Worm (Caenorhabditis elegans) whole organism, L1 larva: Measurements from ENCODE around the gene sea-1.

Experiments
- C04F5.9 ChIP-seq: sonication (generic microtip); optimal IDR thresholded peaks from 2 replicates; lab custom pipeline; 2016; ENCODE audit warnings: missing genetic modification characterization, missing compliant biosample characterization
- C34B4.2 ChIP-seq: sonication (generic microtip); optimal IDR thresholded peaks from 2 replicates; lab custom pipeline; 2017; ENCODE audit warnings: mild to moderate bottlenecking, missing genetic modification characterization, missing compliant biosample characterization
- Y116A8C.19 ChIP-seq: sonication (generic microtip); optimal IDR thresholded peaks from 2 replicates; lab custom pipeline; 2016; ENCODE audit warnings: missing compliant biosample characterization, missing genetic modification characterization, borderline replicate concordance
- aha-1 ChIP-seq: fragments of 150-350 bp; optimal IDR thresholded peaks from 2 replicates; lab custom pipeline; 2014; ENCODE audit warnings: missing biosample characterization, missing genetic modification characterization
- alr-1 ChIP-seq: fragments of 200-800 bp; sonication (Bioruptor generic); optimal IDR thresholded peaks from 2 replicates; lab custom pipeline; 2018; ENCODE audit warnings: borderline replicate concordance, mild to moderate bottlenecking, missing genetic modification characterization, missing compliant biosample characterization
- aly-2 ChIP-seq: fragments of 150-350 bp; optimal IDR thresholded peaks from 2 replicates; lab custom pipeline; 2014; ENCODE audit warnings: missing biosample characterization, missing genetic modification characterization
- blmp-1 ChIP-seq: fragments of 150-350 bp; optimal IDR thresholded peaks from 2 replicates; lab custom pipeline; 2014; ENCODE audit warnings: missing biosample characterization, missing genetic modification characterization
- dsc-1 ChIP-seq: sonication (generic microtip); optimal IDR thresholded peaks from 2 replicates; lab custom pipeline; 2016; ENCODE audit warnings: mild to moderate bottlenecking, missing genetic modification characterization, missing compliant biosample characterization
- efl-1 ChIP-seq, 4 experiments: fragments of 150-350 bp; optimal IDR thresholded peaks in 3 of 4; peaks in 1 of 4; 1 replicate in 1 of 4; 2 replicates in 3 of 4; lab custom pipeline; 2014; ENCODE audit warnings: missing biosample characterization in 2 of 4, missing genetic modification characterization in 2 of 4, missing genetic modification reagents in 2 of 4
- egl-13 ChIP-seq: sonication (generic microtip); optimal IDR thresholded peaks from 2 replicates; lab custom pipeline; 2016; ENCODE audit warnings: missing genotype, missing genetic modification reagents, missing genetic modification characterization, missing compliant biosample characterization
- egl-27 ChIP-seq, 2 experiments: fragments of 150-350 bp in 1 of 2; sonication (generic microtip); optimal IDR thresholded peaks; 3 replicates each; lab custom pipeline; 2017 to 2018; ENCODE audit warnings: missing biosample characterization in 2 of 2, missing genetic modification characterization in 2 of 2, missing genetic modification reagents in 2 of 2
- elt-3 ChIP-seq, 6 experiments: fragments of 150-350 bp in 1 of 6; sonication (generic microtip); optimal IDR thresholded peaks; 2 replicates each; lab custom pipeline; 2017 to 2018; ENCODE audit warnings: missing biosample characterization in 6 of 6, missing genetic modification characterization in 6 of 6, inconsistent platforms in 1 of 6
- fkh-8 ChIP-seq: sonication (generic microtip); optimal IDR thresholded peaks from 2 replicates; lab custom pipeline; 2016; ENCODE audit warnings: mild to moderate bottlenecking, missing genetic modification characterization, missing compliant biosample characterization
- hlh-4 ChIP-seq: sonication (generic microtip); optimal IDR thresholded peaks from 2 replicates; lab custom pipeline; 2016; ENCODE audit warnings: mild to moderate bottlenecking, missing genetic modification characterization, missing compliant biosample characterization
- isw-1 ChIP-seq: fragments of 200-800 bp; sonication (Bioruptor generic); IDR thresholded peaks from 2 replicates; pipeline ENCODE4 v1.3.6; 2022; ENCODE audit warnings: missing genetic modification characterization, missing compliant biosample characterization
- lin-13 ChIP-seq: fragments of 150-350 bp; optimal IDR thresholded peaks from 2 replicates; lab custom pipeline; 2014; ENCODE audit warnings: missing biosample characterization, missing genetic modification reagents, missing genetic modification characterization
- lin-14 ChIP-seq: fragments of 200-800 bp; sonication (Bioruptor generic); optimal IDR thresholded peaks from 2 replicates; lab custom pipeline; 2018; ENCODE audit warnings: mild to moderate bottlenecking, missing genetic modification characterization, moderate library complexity, missing compliant biosample characterization
- lin-15B ChIP-seq: fragments of 150-350 bp; sonication (generic microtip); optimal IDR thresholded peaks from 3 replicates; lab custom pipeline; 2014; ENCODE audit warnings: missing biosample characterization, missing genetic modification characterization
- lir-3 ChIP-seq: sonication (generic microtip); optimal IDR thresholded peaks from 2 replicates; lab custom pipeline; 2016; ENCODE audit warnings: mild to moderate bottlenecking, missing genetic modification characterization, moderate library complexity, missing compliant biosample characterization; ENCODE audit not compliant: poor library complexity
- lsy-2 ChIP-seq, 2 experiments: fragments of 150-350 bp; optimal IDR thresholded peaks; 2 replicates each; lab custom pipeline; 2014; ENCODE audit warnings: missing biosample characterization in 2 of 2, missing genetic modification characterization in 2 of 2
- mef-2 ChIP-seq: fragments of 150-350 bp; optimal IDR thresholded peaks from 2 replicates; lab custom pipeline; 2014; ENCODE audit warnings: missing biosample characterization, missing genetic modification characterization
- nhr-12 ChIP-seq: sonication (generic microtip); optimal IDR thresholded peaks from 2 replicates; lab custom pipeline; 2017; ENCODE audit warnings: missing biosample characterization, missing genetic modification characterization
- nhr-20 ChIP-seq: sonication (generic microtip); optimal IDR thresholded peaks from 2 replicates; lab custom pipeline; 2016; ENCODE audit warnings: mild to moderate bottlenecking, missing genetic modification characterization, missing compliant biosample characterization
- nhr-28 ChIP-seq: fragments of 150-350 bp; optimal IDR thresholded peaks from 2 replicates; lab custom pipeline; 2014; ENCODE audit warnings: missing biosample characterization, missing genetic modification characterization
- nhr-71 ChIP-seq: sonication (generic microtip); optimal IDR thresholded peaks from 2 replicates; lab custom pipeline; 2016; ENCODE audit warnings: mild to moderate bottlenecking, missing genetic modification characterization, moderate library complexity, missing compliant biosample characterization
- nhr-76 ChIP-seq: sonication (generic microtip); optimal IDR thresholded peaks from 2 replicates; lab custom pipeline; 2017; ENCODE audit warnings: missing biosample characterization, missing genetic modification characterization
- nhr-90 ChIP-seq: sonication (generic microtip); optimal IDR thresholded peaks from 2 replicates; lab custom pipeline; 2016; ENCODE audit warnings: mild to moderate bottlenecking, missing genetic modification characterization, missing compliant biosample characterization; ENCODE audit not compliant: poor library complexity
- rnt-1 ChIP-seq: sonication (generic microtip); optimal IDR thresholded peaks from 2 replicates; lab custom pipeline; 2016; ENCODE audit warnings: mild to moderate bottlenecking, missing genetic modification characterization, moderate library complexity, missing compliant biosample characterization
- skn-1 ChIP-seq: fragments of 150-350 bp; optimal IDR thresholded peaks from 2 replicates; lab custom pipeline; 2014; ENCODE audit warnings: missing biosample characterization, missing genetic modification characterization
- snpc-4 ChIP-seq: fragments of 150-350 bp; optimal IDR thresholded peaks from 2 replicates; lab custom pipeline; 2014; ENCODE audit warnings: missing biosample characterization, missing genetic modification characterization
- sox-4 ChIP-seq: sonication (generic microtip); optimal IDR thresholded peaks from 2 replicates; lab custom pipeline; 2016; ENCODE audit warnings: missing genetic modification characterization, missing compliant biosample characterization
- sptf-1 ChIP-seq: fragments of 150-350 bp; optimal IDR thresholded peaks from 2 replicates; lab custom pipeline; 2014; ENCODE audit warnings: missing biosample characterization, missing genetic modification characterization
- swsn-7 ChIP-seq: sonication (generic microtip); optimal IDR thresholded peaks from 2 replicates; lab custom pipeline; 2016; ENCODE audit warnings: missing genetic modification characterization, missing compliant biosample characterization
- unc-30 ChIP-seq: sonication (generic microtip); optimal IDR thresholded peaks from 2 replicates; lab custom pipeline; 2017; ENCODE audit warnings: missing biosample characterization, missing genetic modification characterization
- unc-86 ChIP-seq: sonication (generic microtip); optimal IDR thresholded peaks from 2 replicates; lab custom pipeline; 2016; ENCODE audit warnings: missing genetic modification characterization, missing compliant biosample characterization
- zag-1 ChIP-seq: fragments of 150-350 bp; optimal IDR thresholded peaks from 2 replicates; lab custom pipeline; 2014; ENCODE audit warnings: missing biosample characterization, missing genetic modification characterization

The sea-1 gene

DNA sequence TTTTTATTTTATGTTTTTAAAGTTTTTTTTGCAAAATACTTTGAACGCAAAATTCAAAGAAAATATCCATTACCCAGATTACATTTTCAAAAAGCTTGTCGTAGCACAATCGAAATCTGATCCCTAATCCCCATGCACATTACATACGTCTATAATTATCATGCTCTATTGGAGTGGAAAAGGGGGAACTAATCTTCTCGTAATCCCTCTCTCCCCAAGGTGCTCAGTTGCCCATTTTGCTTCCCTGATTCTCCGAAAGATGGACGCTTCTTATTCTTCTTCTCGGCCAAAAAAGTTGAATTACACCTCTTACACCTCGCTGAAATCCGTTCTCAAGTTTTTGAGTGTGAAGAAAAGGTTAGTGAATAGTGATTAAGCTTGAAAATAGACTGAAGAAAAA, 37.7 kb upstream of the sea-1 start, which contains the start of gene fbxc-53:
Gene fbxc-53 (plus strand): TSS at position 245 of the 400 bp plus-strand sequence.
- TF ChIP-seq Y116A8C.19 (no peak), nhr-76 (tag; lab: Kevin White, UChicago) (no peak), dsc-1 (tag; lab: Kevin White, UChicago) (peak; percentile 77), fkh-8 (tag; lab: Kevin White, UChicago) (peak; percentile 45)

DNA sequence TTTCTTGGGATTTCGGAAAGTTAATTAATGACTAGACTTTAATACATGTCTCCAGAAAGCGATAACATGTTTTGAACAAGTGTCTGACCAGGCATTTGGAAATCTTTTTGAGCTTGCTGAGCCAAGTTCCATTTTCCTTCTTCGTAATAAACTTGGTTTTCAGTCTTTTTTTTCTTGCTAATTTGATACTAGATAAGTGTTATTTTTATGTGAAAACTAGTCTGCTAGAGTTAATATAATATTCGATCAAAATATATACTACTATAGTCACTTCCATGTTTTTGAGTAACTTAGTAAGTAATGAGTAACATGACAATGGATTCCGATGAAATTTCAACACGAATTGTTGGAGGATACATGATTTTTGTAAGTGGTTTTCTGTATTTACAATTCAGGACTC, 35.9 kb upstream of the sea-1 start, which contains the start of gene srx-110:
Gene srx-110 (plus strand): TSS at position 301 of the 400 bp plus-strand sequence.
- TF ChIP-seq mef-2 (no peak), skn-1 (tag; lab: Kevin White, UChicago) (no peak), zag-1 (tag; lab: Kevin White, UChicago) (no peak), lir-3 (tag; lab: Kevin White, UChicago) (no peak), egl-13 (tag; lab: Kevin White, UChicago) (no peak), nhr-28 (no peak), hlh-4 (tag; lab: Kevin White, UChicago) (no peak), lin-14 (no peak), unc-30 (no peak), nhr-90 (tag; lab: Kevin White, UChicago) (no peak), nhr-20 (no peak), nhr-71 (no peak), C04F5.9 (tag; lab: Kevin White, UChicago) (no peak), isw-1 (no peak)

DNA sequence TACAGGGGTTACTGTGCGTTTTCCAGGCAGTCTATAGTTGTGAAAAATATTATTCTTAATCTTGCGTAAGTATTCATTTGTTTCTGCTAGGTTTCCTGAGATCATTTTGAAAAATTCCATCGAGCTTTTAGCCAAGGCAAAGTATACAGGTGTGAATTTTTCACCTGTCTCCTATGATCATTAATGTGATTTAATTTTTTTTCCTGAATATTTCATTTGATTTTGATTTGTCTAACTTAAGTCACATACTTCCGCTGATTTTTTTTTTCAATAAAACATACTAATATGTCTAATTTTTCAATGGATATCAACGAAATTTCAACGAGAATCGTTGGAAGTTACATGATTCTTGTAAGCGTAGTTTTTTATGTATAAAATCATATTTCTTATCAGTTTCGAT, 31.9 kb upstream of the sea-1 start, which contains the start of gene srx-108:
Gene srx-108 (plus strand): TSS at position 301 of the 400 bp plus-strand sequence.
- TF ChIP-seq alr-1 (tag; lab: Kevin White, UChicago), result no peak
- TF ChIP-seq efl-1 (optimal IDR thresholded peaks at IDR 0.05; lab: Kevin White, UChicago), result no peak
- TF ChIP-seq efl-1 (GFP tag; optimal IDR thresholded peaks at IDR 0.05 in 1 of 2; lab: Kevin White, UChicago), result peak in 1 of 2 experiments; percentile 54

DNA sequence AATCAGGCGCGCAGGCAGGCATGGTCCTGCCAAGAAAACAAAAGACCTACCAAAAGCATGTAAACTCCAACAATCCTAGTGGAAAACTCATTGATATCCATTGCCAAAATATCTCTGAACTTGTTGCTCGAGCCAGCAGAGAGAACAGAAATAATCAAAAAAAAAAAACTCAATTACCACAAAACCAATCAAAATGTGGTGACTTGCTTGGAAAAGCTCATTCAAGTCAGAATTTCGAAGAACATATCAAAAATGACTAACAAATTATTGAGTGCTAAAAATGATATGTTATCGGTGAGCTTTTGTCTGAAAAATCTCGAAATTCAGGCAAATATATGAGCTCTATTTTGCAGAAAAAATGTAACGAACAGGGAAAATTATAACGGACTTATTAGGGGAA, 27.9 kb upstream of the sea-1 start, which contains the start of gene srx-105:
Gene srx-105 (minus strand): TSS at position 101 of the 400 bp plus-strand sequence.
- TF ChIP-seq swsn-7 (tag; lab: Kevin White, UChicago), result no peak
- no peak for TF ChIP-seq efl-1 (optimal IDR thresholded peaks at IDR 0.05; lab: Kevin White, UChicago)
- TF ChIP-seq efl-1 (GFP tag; optimal IDR thresholded peaks at IDR 0.05 in 1 of 2; lab: Kevin White, UChicago), result no peak
- no peak for TF ChIP-seq nhr-90 (tag; lab: Kevin White, UChicago)
- TF ChIP-seq elt-3 (tag; optimal IDR thresholded peaks at IDR 0.05; lab: Kevin White, UChicago), result no peak
- TF ChIP-seq unc-86 (tag; lab: Kevin White, UChicago), result no peak
- TF ChIP-seq sox-4 (tag; lab: Kevin White, UChicago), result no peak
- no peak for TF ChIP-seq aly-2 (tag; lab: Kevin White, UChicago)
- no peak for TF ChIP-seq lin-15B (tag; lab: Kevin White, UChicago)
- TF ChIP-seq snpc-4 (tag; lab: Kevin White, UChicago), result no peak
- TF ChIP-seq blmp-1, result no peak
- no peak for TF ChIP-seq C34B4.2
- no peak for TF ChIP-seq fkh-8 (tag; lab: Kevin White, UChicago)
- TF ChIP-seq lin-13 (GFP tag; lab: Kevin White, UChicago), result no peak
- no peak for TF ChIP-seq nhr-12 (tag; lab: Kevin White, UChicago)
- no peak for TF ChIP-seq nhr-71
- no peak for TF ChIP-seq rnt-1 (tag; lab: Kevin White, UChicago)
- no peak for TF ChIP-seq aha-1 (tag; lab: Kevin White, UChicago)

DNA sequence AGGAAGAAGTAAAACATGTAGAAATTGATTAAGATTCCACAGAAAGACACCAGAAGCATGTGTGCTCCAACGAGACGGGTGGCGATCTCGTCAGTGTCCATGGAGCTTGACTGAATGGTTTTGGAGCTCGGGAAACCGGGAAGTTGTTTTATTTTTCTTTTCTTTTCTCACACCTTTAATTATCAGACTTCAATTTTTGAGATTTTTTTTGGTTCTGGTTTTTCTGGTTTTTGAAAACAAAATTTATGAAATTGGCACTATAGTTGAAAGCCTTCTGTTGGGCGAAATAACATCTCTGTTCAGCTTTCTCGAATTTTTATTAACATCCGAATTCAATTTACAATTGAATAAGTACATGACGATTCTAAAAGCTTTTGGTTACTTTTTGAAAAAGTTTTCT, 26.2 kb upstream of the sea-1 start, which contains the start of gene srx-104:
Gene srx-104 (minus strand): TSS at position 101 of the 400 bp plus-strand sequence.
- no peak for TF ChIP-seq aha-1 (tag; lab: Kevin White, UChicago)
- TF ChIP-seq lin-13 (GFP tag; lab: Kevin White, UChicago), result no peak
- TF ChIP-seq unc-86 (tag; lab: Kevin White, UChicago), result no peak
- no peak for TF ChIP-seq sptf-1 (tag; lab: Kevin White, UChicago)
- no peak for TF ChIP-seq lsy-2 (tag; optimal IDR thresholded peaks at IDR 0.05; lab: Kevin White, UChicago)
- no peak for TF ChIP-seq egl-27 (tag; optimal IDR thresholded peaks at IDR 0.05; lab: Kevin White, UChicago)
